Worm (Caenorhabditis elegans): ENCODE data around the gene F42C5.9.
"Not testable (repeated sequence)": the region's sequence is repeated elsewhere in the genome, so short reads cannot be mapped to it uniquely, and the experiment has no call there.

F42C5.9 gene

DNA sequence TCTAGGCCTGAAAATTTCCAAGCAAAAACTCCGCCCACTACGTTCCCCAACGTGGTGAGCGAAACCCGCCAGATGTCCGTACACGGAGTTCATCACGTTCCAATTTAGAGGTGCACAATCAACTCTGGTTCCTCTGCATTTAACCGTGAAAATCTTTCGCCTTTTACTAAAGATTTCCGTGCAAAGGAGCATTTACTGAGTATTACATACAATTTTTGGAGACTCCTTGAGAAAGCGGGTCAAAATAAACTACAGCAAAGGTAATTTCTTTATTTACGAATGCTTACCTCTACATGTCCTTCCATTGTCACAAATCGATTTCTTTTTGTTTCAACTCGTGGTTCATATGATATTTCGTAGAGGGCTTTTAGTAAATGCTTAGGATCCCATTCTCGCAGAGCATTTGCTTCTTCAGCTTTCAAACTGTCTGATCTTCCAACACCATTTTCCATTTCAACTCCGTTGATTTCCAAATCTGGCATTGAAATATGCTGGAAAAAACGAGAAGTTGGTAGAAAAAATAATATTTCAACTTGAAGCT, at the start of gene F42C5.9:
Gene F42C5.9 (minus strand): TSS at position 491 of the 541 bp plus-strand sequence.
- TF ChIP-seq ham-2 (GFP tag; optimal IDR thresholded peaks at IDR 0.05) = no peak

DNA sequence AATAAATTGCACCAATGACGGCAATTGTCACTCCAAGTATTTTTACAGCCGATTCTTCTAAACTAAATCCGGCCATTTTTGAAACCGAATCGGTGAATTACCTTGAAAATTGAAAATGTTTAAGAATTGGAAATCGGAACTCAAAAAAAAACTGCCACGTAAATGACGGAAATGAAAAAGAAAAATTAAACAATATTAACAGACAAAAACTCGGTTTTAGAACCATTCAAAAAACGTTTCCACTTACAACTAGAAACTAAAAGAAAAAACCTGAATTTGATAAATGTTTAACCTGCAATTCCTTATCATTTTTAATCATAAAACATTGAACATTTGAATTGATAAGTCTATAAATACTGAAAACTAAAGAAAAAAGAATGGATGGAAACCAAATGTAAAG, 48.1 kb upstream of the F42C5.9 start, which contains the start of gene Y40C5A.4:
Gene Y40C5A.4 (minus strand): TSS at position 101 of the 400 bp plus-strand sequence.
- not testable (repeated sequence) for TF ChIP-seq cnd-1 (tag; optimal IDR thresholded peaks at IDR 0.05); tbx-8 (GFP tag; optimal IDR thresholded peaks at IDR 0.05); nhr-76 (tag; optimal IDR thresholded peaks at IDR 0.05)

DNA sequence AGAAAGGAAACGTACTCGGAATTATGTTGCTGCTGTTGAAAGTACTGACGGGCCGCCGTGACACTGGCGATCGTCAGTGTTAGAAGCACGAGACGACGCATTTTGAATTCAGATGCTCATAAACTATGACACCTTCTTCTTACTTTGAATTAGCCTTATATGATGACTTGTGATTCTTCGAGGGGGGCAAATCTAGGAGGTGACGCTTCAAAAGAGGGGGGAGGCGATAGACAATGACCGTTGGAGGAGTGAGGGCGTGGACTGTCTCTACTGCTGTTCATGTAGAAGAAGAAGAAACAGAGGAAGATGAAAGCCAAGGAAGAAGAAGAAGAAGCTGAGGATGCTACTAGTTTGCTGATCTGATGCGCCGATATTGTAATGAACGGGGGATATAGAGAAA, 29.8 kb upstream of the F42C5.9 start, which contains the start of gene daf-42:
Gene daf-42 (minus strand): TSS at position 101 of the 400 bp plus-strand sequence.
- TF ChIP-seq mls-2 (tag; optimal IDR thresholded peaks at IDR 0.05) (no peak), unc-62 (GFP tag; optimal IDR thresholded peaks at IDR 0.05) (no peak), ztf-11 (tag; optimal IDR thresholded peaks at IDR 0.05) (no peak), sem-2 (GFP tag; optimal IDR thresholded peaks at IDR 0.05) (no peak), nhr-237 (tag; optimal IDR thresholded peaks at IDR 0.05) (no peak), unc-120 (tag; optimal IDR thresholded peaks at IDR 0.05; ENCODE audit: poor library complexity, severe bottlenecking) (no peak), drap-1 (GFP tag; optimal IDR thresholded peaks at IDR 0.05) (no peak), nhr-76 (tag; optimal IDR thresholded peaks at IDR 0.05) (no peak), unc-39 (tag; optimal IDR thresholded peaks at IDR 0.05) (no peak), hlh-1 (tag; optimal IDR thresholded peaks at IDR 0.05) (no peak), elt-1 (tag; optimal IDR thresholded peaks at IDR 0.05; ENCODE audit: borderline replicate concordance, insufficient read depth) (no peak), blmp-1 (tag; optimal IDR thresholded peaks at IDR 0.05) (no peak), nhr-12 (tag; optimal IDR thresholded peaks at IDR 0.05) (no peak)

DNA sequence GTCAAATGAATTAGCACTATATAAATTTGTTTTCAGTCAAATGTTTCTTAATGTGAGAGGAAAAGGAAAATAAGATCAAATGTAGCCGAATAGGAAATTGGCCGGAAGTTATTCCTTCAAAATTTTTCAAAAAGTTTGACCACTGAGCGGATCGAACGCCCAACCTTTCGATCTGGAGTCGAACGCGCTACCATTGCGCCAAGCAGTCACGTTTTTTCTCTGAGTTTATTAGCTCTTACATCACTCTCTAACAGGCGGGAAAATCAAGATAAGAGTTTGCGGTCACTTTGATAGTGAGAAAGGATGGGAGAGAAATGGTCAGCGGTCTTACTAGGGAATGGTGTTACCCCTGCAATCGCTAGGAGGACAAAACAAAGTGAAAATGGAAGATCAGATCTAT, 27.1 kb upstream of the F42C5.9 start:
- no peak for TF ChIP-seq zip-8 (tag; optimal IDR thresholded peaks at IDR 0.05)
- no peak for TF ChIP-seq hlh-1 (tag; optimal IDR thresholded peaks at IDR 0.05)
- TF ChIP-seq ceh-83 (GFP tag; optimal IDR thresholded peaks at IDR 0.05) = no peak

DNA sequence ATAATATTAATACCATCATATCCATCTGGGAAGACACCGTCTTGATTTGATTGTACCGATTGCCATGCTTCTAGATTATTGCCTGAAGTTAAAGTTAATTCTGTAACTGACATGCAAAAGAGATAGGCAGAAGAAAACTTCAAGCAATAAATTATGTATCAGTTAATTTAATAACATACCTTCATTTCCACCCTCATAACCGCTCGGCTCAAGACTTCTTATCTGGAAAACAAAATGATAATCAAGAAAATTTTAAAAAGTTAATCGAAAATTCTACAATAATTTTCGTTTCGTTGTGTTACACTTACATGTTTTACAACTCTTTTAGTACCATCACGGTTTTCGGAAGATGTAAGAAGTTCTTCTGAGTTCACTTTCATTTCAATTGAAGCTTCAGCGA, 25.2 kb upstream of the F42C5.9 start:
- no peak for TF ChIP-seq unc-62 (GFP tag; optimal IDR thresholded peaks at IDR 0.05)
- TF ChIP-seq unc-39 (tag; optimal IDR thresholded peaks at IDR 0.05) = no peak
- TF ChIP-seq lin-32 (GFP tag; optimal IDR thresholded peaks at IDR 0.05) = no peak
- no peak for TF ChIP-seq ces-1 (GFP tag; optimal IDR thresholded peaks at IDR 0.05)
- no peak for TF ChIP-seq pha-4 (tag; optimal IDR thresholded peaks at IDR 0.05)
- TF ChIP-seq nhr-12 (tag; optimal IDR thresholded peaks at IDR 0.05) = no peak
- no peak for TF ChIP-seq ceh-83 (GFP tag; optimal IDR thresholded peaks at IDR 0.05)
- no peak for TF ChIP-seq ceh-39 (tag; optimal IDR thresholded peaks at IDR 0.05)
- TF ChIP-seq zip-8 (tag; optimal IDR thresholded peaks at IDR 0.05) = no peak
- no peak for TF ChIP-seq drap-1 (GFP tag; optimal IDR thresholded peaks at IDR 0.05)
- no peak for TF ChIP-seq ztf-11 (tag; optimal IDR thresholded peaks at IDR 0.05)
- no peak for TF ChIP-seq lin-13 (tag; optimal IDR thresholded peaks at IDR 0.05)

DNA sequence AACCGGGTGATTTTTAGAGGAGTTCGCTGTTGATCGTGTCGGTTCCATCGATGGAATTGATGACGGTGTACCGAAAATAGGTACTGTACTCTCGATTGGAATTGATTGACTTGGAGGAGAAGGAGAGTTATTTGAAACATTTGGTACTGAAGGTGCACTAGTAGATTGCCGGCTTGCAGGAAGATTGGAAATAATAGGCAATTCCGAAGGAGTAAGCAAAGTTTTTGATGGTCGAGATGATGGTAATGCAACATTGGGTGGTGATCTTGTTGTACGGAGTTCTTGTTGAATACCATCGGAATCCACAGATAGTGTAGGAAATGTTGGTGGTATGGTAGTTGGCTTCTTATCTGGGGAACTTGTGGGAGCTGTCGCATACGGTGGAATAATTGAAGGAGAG, 22.2 kb upstream of the F42C5.9 start:
- no peak for TF ChIP-seq cnd-1 (tag; optimal IDR thresholded peaks at IDR 0.05)
- TF ChIP-seq ham-2 (GFP tag; optimal IDR thresholded peaks at IDR 0.05) = no peak
- no peak for TF ChIP-seq ces-1 (GFP tag; optimal IDR thresholded peaks at IDR 0.05)
- no peak for TF ChIP-seq ceh-39 (tag; optimal IDR thresholded peaks at IDR 0.05)
- TF ChIP-seq lin-13 (tag; optimal IDR thresholded peaks at IDR 0.05) = no peak
- TF ChIP-seq nhr-12 (tag; optimal IDR thresholded peaks at IDR 0.05) = no peak
- TF ChIP-seq mab-5 (tag; optimal IDR thresholded peaks at IDR 0.05) = no peak
- no peak for TF ChIP-seq mep-1 (tag; optimal IDR thresholded peaks at IDR 0.05)
- no peak for TF ChIP-seq sem-2 (GFP tag; optimal IDR thresholded peaks at IDR 0.05)
- no peak for TF ChIP-seq flh-1 (GFP tag; optimal IDR thresholded peaks at IDR 0.05)
- TF ChIP-seq bed-3 (GFP tag; optimal IDR thresholded peaks at IDR 0.05) = no peak
- no peak for TF ChIP-seq blmp-1 (tag; optimal IDR thresholded peaks at IDR 0.05)
- no peak for TF ChIP-seq nhr-237 (tag; optimal IDR thresholded peaks at IDR 0.05)
- TF ChIP-seq unc-39 (tag; optimal IDR thresholded peaks at IDR 0.05) = no peak
- no peak for TF ChIP-seq unc-62 (GFP tag; optimal IDR thresholded peaks at IDR 0.05)
- no peak for TF ChIP-seq unc-120 (tag; optimal IDR thresholded peaks at IDR 0.05; ENCODE audit: poor library complexity, severe bottlenecking)
- TF ChIP-seq elt-3 (tag; optimal IDR thresholded peaks at IDR 0.05) = no peak
- no peak for TF ChIP-seq ztf-11 (tag; optimal IDR thresholded peaks at IDR 0.05)
- no peak for TF ChIP-seq zip-8 (tag; optimal IDR thresholded peaks at IDR 0.05)
- no peak for TF ChIP-seq ceh-83 (GFP tag; optimal IDR thresholded peaks at IDR 0.05)

Data from whole organism, mixed stage, embryonic.